Fruit fly (Drosophila melanogaster) whole organism, embryonic: ENCODE data around the gene CG1428.

Source experiments
- Aef1 ChIP-seq: fragments of 200-800 bp; sonication (Bioruptor generic); IDR thresholded peaks from 3 replicates; pipeline ENCODE4 v1.3.6; 2022; ENCODE audit warnings: missing biosample characterization, missing genetic modification characterization
- CG10147 ChIP-seq: fragments of 200-800 bp; sonication (Bioruptor generic); optimal IDR thresholded peaks from 2 replicates; lab custom pipeline; 2019; ENCODE audit warnings: missing biosample characterization, mild to moderate bottlenecking, missing genetic modification characterization, moderate library complexity
- CG11723 ChIP-seq: fragments of 200-800 bp; sonication (Bioruptor generic); optimal IDR thresholded peaks from 2 replicates; lab custom pipeline; 2017; ENCODE audit warnings: missing biosample characterization, mild to moderate bottlenecking, missing genetic modification characterization
- CG12071 ChIP-seq: fragments of 200-800 bp; sonication (Bioruptor generic); optimal IDR thresholded peaks from 3 replicates; lab custom pipeline; 2018; ENCODE audit warnings: missing biosample characterization, mild to moderate bottlenecking, missing genetic modification characterization
- CG1233 ChIP-seq: fragments of 200-800 bp; sonication (Bioruptor generic); optimal IDR thresholded peaks from 4 replicates; lab custom pipeline; 2018; ENCODE audit warnings: missing biosample characterization, mild to moderate bottlenecking, missing genetic modification characterization
- CG12942 ChIP-seq: fragments of 200-800 bp; sonication (Bioruptor generic); optimal IDR thresholded peaks from 3 replicates; lab custom pipeline; 2016; ENCODE audit warnings: missing biosample characterization, missing genetic modification characterization
- CG13624 ChIP-seq: fragments of 200-800 bp; sonication (Bioruptor generic); optimal IDR thresholded peaks from 2 replicates; lab custom pipeline; 2016; ENCODE audit warnings: missing biosample characterization, missing genetic modification characterization
- CG13775 ChIP-seq: fragments of 200-800 bp; sonication (Bioruptor generic); optimal IDR thresholded peaks from 3 replicates; lab custom pipeline; 2017; ENCODE audit warnings: missing biosample characterization, mild to moderate bottlenecking, missing genetic modification characterization
- CG14050 ChIP-seq: fragments of 200-800 bp; sonication (Bioruptor generic); IDR thresholded peaks from 3 replicates; pipeline ENCODE4 v1.3.6; 2022; ENCODE audit warnings: missing biosample characterization, missing genetic modification characterization
- CG14860 ChIP-seq: fragments of 200-800 bp; sonication (Bioruptor generic); IDR thresholded peaks from 3 replicates; pipeline ENCODE4 v1.3.6; 2022; ENCODE audit warnings: missing biosample characterization, missing genetic modification characterization; ENCODE audit not compliant: partially characterized antibody
- CG17385 ChIP-seq: fragments of 200-800 bp; sonication (Bioruptor generic); optimal IDR thresholded peaks from 3 replicates; lab custom pipeline; 2018; ENCODE audit warnings: missing biosample characterization, mild to moderate bottlenecking, missing genetic modification characterization
- CG17612 ChIP-seq: fragments of 200-800 bp; sonication (Bioruptor generic); IDR thresholded peaks from 2 replicates; pipeline ENCODE4 v1.3.6; 2022; ENCODE audit warnings: missing biosample characterization, missing genetic modification characterization
- CG18011 ChIP-seq: fragments of 200-800 bp; sonication (Bioruptor generic); optimal IDR thresholded peaks from 2 replicates; lab custom pipeline; 2017; ENCODE audit warnings: missing biosample characterization, missing genetic modification characterization, mild to moderate bottlenecking, moderate library complexity, missing genotype
- CG4328 ChIP-seq: fragments of 200-800 bp; sonication (Bioruptor generic); optimal IDR thresholded peaks from 3 replicates; lab custom pipeline; 2017; ENCODE audit warnings: missing biosample characterization, missing genetic modification reagents, missing genetic modification characterization
- CG4360 ChIP-seq: fragments of 200-800 bp; sonication (Bioruptor generic); IDR thresholded peaks from 2 replicates; pipeline ENCODE4 v1.3.6; 2022; ENCODE audit warnings: missing biosample characterization, missing genetic modification characterization
- CG4854 ChIP-seq: fragments of 200-800 bp; sonication (Bioruptor generic); optimal IDR thresholded peaks from 2 replicates; lab custom pipeline; 2016; ENCODE audit warnings: missing biosample characterization, missing genetic modification characterization, inconsistent platforms
- CG6254 ChIP-seq: fragments of 200-800 bp; sonication (Bioruptor generic); optimal IDR thresholded peaks from 3 replicates; lab custom pipeline; 2017; ENCODE audit warnings: mild to moderate bottlenecking, missing biosample characterization, missing genetic modification reagents, missing genetic modification characterization
- CG6654 ChIP-seq: fragments of 200-800 bp; sonication (Bioruptor generic); optimal IDR thresholded peaks from 2 replicates; lab custom pipeline; 2017; ENCODE audit warnings: missing biosample characterization, mild to moderate bottlenecking, missing genetic modification characterization
- CG7372 ChIP-seq: fragments of 200-800 bp; sonication (Bioruptor generic); IDR thresholded peaks from 2 replicates; pipeline ENCODE4 v1.3.6; 2022; ENCODE audit warnings: missing biosample characterization, missing genetic modification characterization
- CG7928 ChIP-seq: fragments of 200-800 bp; sonication (Bioruptor generic); optimal IDR thresholded peaks from 2 replicates; lab custom pipeline; 2017; ENCODE audit warnings: missing biosample characterization, mild to moderate bottlenecking, missing genetic modification characterization
- CG8089 ChIP-seq: fragments of 200-800 bp; sonication (Bioruptor generic); optimal IDR thresholded peaks from 3 replicates; lab custom pipeline; 2016; ENCODE audit warnings: missing biosample characterization, missing genetic modification characterization
- CG8281 ChIP-seq: fragments of 200-800 bp; sonication (Bioruptor generic); optimal IDR thresholded peaks from 2 replicates; lab custom pipeline; 2018; ENCODE audit warnings: missing biosample characterization, mild to moderate bottlenecking, missing genetic modification characterization, moderate library complexity
- CG8478 ChIP-seq: fragments of >200 bp; optimal IDR thresholded peaks from 2 replicates; lab custom pipeline; 2018
- Dad ChIP-seq: fragments of 200-800 bp; sonication (Bioruptor generic); optimal IDR thresholded peaks from 3 replicates; lab custom pipeline; 2016; ENCODE audit warnings: missing biosample characterization, missing genetic modification characterization
- Deaf1 ChIP-seq: fragments of 200-800 bp; optimal IDR thresholded peaks from 3 replicates; lab custom pipeline; 2019; ENCODE audit warnings: missing biosample characterization, mild to moderate bottlenecking, missing genetic modification characterization, moderate library complexity
- Neu2 ChIP-seq: fragments of 200-800 bp; sonication (Bioruptor generic); optimal IDR thresholded peaks from 3 replicates; lab custom pipeline; 2016; ENCODE audit warnings: missing biosample characterization, missing genetic modification characterization, borderline replicate concordance
- Oaz ChIP-seq: fragments of 200-800 bp; sonication (Bioruptor generic); IDR thresholded peaks from 2 replicates; pipeline ENCODE4 v1.3.6; 2022; ENCODE audit warnings: missing biosample characterization, missing genetic modification characterization
- Poxn ChIP-seq: fragments of 200-800 bp; sonication (Bioruptor generic); IDR thresholded peaks from 2 replicates; pipeline ENCODE4 v1.3.6; 2022; ENCODE audit warnings: missing biosample characterization, missing genetic modification characterization
- Sox102F ChIP-seq: fragments of 200-800 bp; sonication (Bioruptor generic); optimal IDR thresholded peaks from 2 replicates; lab custom pipeline; 2018; ENCODE audit warnings: missing biosample characterization, mild to moderate bottlenecking, missing genetic modification characterization, moderate library complexity
- abd-A ChIP-seq: fragments of 200-800 bp; sonication (Bioruptor generic); optimal IDR thresholded peaks from 3 replicates; lab custom pipeline; 2019; ENCODE audit warnings: missing biosample characterization, mild to moderate bottlenecking, missing genetic modification characterization, moderate library complexity
- aop ChIP-seq: fragments of 200-800 bp; sonication (Bioruptor generic); IDR thresholded peaks from 2 replicates; pipeline ENCODE4 v1.3.6; 2022; ENCODE audit warnings: missing biosample characterization, missing genetic modification characterization
- bbx ChIP-seq: fragments of 200-800 bp; sonication (Bioruptor generic); IDR thresholded peaks from 2 replicates; pipeline ENCODE4 v1.3.6; 2022; ENCODE audit warnings: missing biosample characterization, missing genetic modification characterization; ENCODE audit not compliant: partially characterized antibody
- dimm ChIP-seq: fragments of 200-800 bp; sonication (Bioruptor generic); IDR thresholded peaks from 2 replicates; pipeline ENCODE4 v1.3.6; 2022; ENCODE audit warnings: missing biosample characterization, missing genetic modification characterization
- gem ChIP-seq: fragments of 200-800 bp; sonication (Bioruptor generic); optimal IDR thresholded peaks from 2 replicates; lab custom pipeline; 2019; ENCODE audit warnings: missing biosample characterization, mild to moderate bottlenecking, missing genetic modification characterization, moderate library complexity
- her ChIP-seq: fragments of 200-800 bp; sonication (Bioruptor generic); optimal IDR thresholded peaks from 2 replicates; lab custom pipeline; 2016; ENCODE audit warnings: missing biosample characterization, missing genetic modification characterization
- ind ChIP-seq: fragments of 200-800 bp; sonication (Bioruptor generic); optimal IDR thresholded peaks from 3 replicates; lab custom pipeline; 2016; ENCODE audit warnings: missing biosample characterization, missing genetic modification characterization
- jigr1 ChIP-seq: fragments of 200-800 bp; sonication (Bioruptor generic); IDR thresholded peaks from 3 replicates; pipeline ENCODE4 v1.3.6; 2022; ENCODE audit warnings: missing biosample characterization, missing genetic modification characterization
- ken ChIP-seq: fragments of 200-800 bp; sonication (Bioruptor generic); IDR thresholded peaks from 3 replicates; pipeline ENCODE4 v1.3.6; 2022; ENCODE audit warnings: missing biosample characterization, missing genetic modification characterization
- mld ChIP-seq: fragments of 200-800 bp; sonication (Bioruptor generic); IDR thresholded peaks from 3 replicates; pipeline ENCODE4 v1.3.6; 2022; ENCODE audit warnings: missing biosample characterization, missing genetic modification characterization; ENCODE audit not compliant: partially characterized antibody
- nau ChIP-seq: fragments of 200-800 bp; sonication (Bioruptor generic); optimal IDR thresholded peaks from 3 replicates; lab custom pipeline; 2017; ENCODE audit warnings: missing biosample characterization, mild to moderate bottlenecking, missing genetic modification characterization, missing genetic modification reagents
- nerfin-2 ChIP-seq: fragments of 200-800 bp; sonication (Bioruptor generic); IDR thresholded peaks from 2 replicates; pipeline ENCODE4 v1.3.6; 2022; ENCODE audit warnings: missing biosample characterization, missing genetic modification characterization; ENCODE audit not compliant: partially characterized antibody
- nmo ChIP-seq: fragments of 200-800 bp; sonication (Bioruptor generic); optimal IDR thresholded peaks from 2 replicates; lab custom pipeline; 2018; ENCODE audit warnings: missing biosample characterization, mild to moderate bottlenecking, missing genetic modification characterization, moderate library complexity
- salm ChIP-seq: fragments of 200-800 bp; sonication (Bioruptor generic); optimal IDR thresholded peaks from 2 replicates; lab custom pipeline; 2018; ENCODE audit warnings: missing biosample characterization, mild to moderate bottlenecking, missing genetic modification characterization
- shn ChIP-seq: fragments of 200-800 bp; sonication (Bioruptor generic); optimal IDR thresholded peaks from 3 replicates; lab custom pipeline; 2016; ENCODE audit warnings: missing biosample characterization, missing genetic modification characterization
- toy ChIP-seq: fragments of 200-800 bp; sonication (Bioruptor generic); IDR thresholded peaks from 2 replicates; pipeline ENCODE4 v1.3.6; 2022; ENCODE audit warnings: missing biosample characterization, missing genetic modification characterization
- unc-4 ChIP-seq: fragments of 200-800 bp; sonication (Bioruptor generic); IDR thresholded peaks from 2 replicates; pipeline ENCODE4 v1.3.6; 2022; ENCODE audit warnings: missing biosample characterization, missing genetic modification characterization; ENCODE audit not compliant: partially characterized antibody
- vvl ChIP-seq: fragments of 200-800 bp; sonication (Bioruptor generic); IDR thresholded peaks from 2 replicates; pipeline ENCODE4 v1.3.6; 2022; ENCODE audit warnings: missing biosample characterization, missing genetic modification characterization
- yki ChIP-seq: fragments of >200 bp; optimal IDR thresholded peaks from 3 replicates; lab custom pipeline; 2018

The CG1428 gene

dm6 chr2L:21867040-21867981, 38.8 kb upstream of the CG1428 start (continued):
- no peak for TF ChIP-seq yki (lab: Kevin White, UChicago)
- TF ChIP-seq Aef1 (GFP tag; lab: Robert Waterston, UW): peak; percentile 82
- TF ChIP-seq shn (GFP tag; lab: Kevin White, UChicago): peak; percentile 88
- peak; percentile 72 for TF ChIP-seq toy (GFP tag; lab: Robert Waterston, UW)
- TF ChIP-seq Sox102F: peak; percentile 96
- peak; percentile 96 for TF ChIP-seq nmo (GFP tag; lab: Kevin White, UChicago)
- TF ChIP-seq CG8478: no peak
- peak; percentile 85 for TF ChIP-seq CG6254 (GFP tag; lab: Kevin White, UChicago)
- TF ChIP-seq CG13775 (GFP tag; lab: Kevin White, UChicago): peak; percentile 81
- TF ChIP-seq CG1233: peak; percentile 85
- peak; percentile 54 for TF ChIP-seq CG18011 (GFP tag; lab: Kevin White, UChicago)
- TF ChIP-seq CG14860: no peak
- peak; percentile 88 for TF ChIP-seq CG4854 (GFP tag; lab: Kevin White, UChicago)
- peak; percentile 95 for TF ChIP-seq gem (tag; lab: Kevin White, UChicago)
- TF ChIP-seq jigr1 (GFP tag; lab: Robert Waterston, UW): peak; percentile 84; the same call in 2 of the 3 replicates
- TF ChIP-seq bbx: no peak
- peak; percentile 91 for TF ChIP-seq CG13624
- peak; percentile 95 for TF ChIP-seq ken
- peak; percentile 88 for TF ChIP-seq her (GFP tag; lab: Kevin White, UChicago)
- peak; percentile 67; the same call in 1 of the 2 replicates for TF ChIP-seq Poxn (GFP tag; lab: Robert Waterston, UW)
- TF ChIP-seq CG8089 (GFP tag; lab: Kevin White, UChicago): peak; percentile 88
- peak; percentile 96 for TF ChIP-seq ind
- TF ChIP-seq CG6654 (GFP tag; lab: Kevin White, UChicago): peak; percentile 75
- TF ChIP-seq CG4360 (GFP tag; lab: Robert Waterston, UW): peak; percentile 54; the same call in 1 of the 2 replicates
- peak; percentile 85 for TF ChIP-seq CG10147 (GFP tag; lab: Kevin White, UChicago)
- TF ChIP-seq nau (GFP tag; lab: Kevin White, UChicago): peak; percentile 79
- no peak for TF ChIP-seq mld (GFP tag; lab: Robert Waterston, UW)
- peak; percentile 85 for TF ChIP-seq CG17385 (GFP tag; lab: Kevin White, UChicago)
- no peak for TF ChIP-seq nerfin-2
- TF ChIP-seq CG7928 (GFP tag; lab: Kevin White, UChicago): peak; percentile 58
- peak; percentile 65; the same call in 1 of the 2 replicates for TF ChIP-seq aop (GFP tag; lab: Robert Waterston, UW)
- no peak for TF ChIP-seq unc-4 (GFP tag; lab: Robert Waterston, UW)
- TF ChIP-seq CG8281: peak; percentile 71
- TF ChIP-seq abd-A (tag; lab: Kevin White, UChicago): peak; percentile 98
- TF ChIP-seq CG11723 (GFP tag; lab: Kevin White, UChicago): peak; percentile 81
- TF ChIP-seq CG12071 (GFP tag; lab: Kevin White, UChicago): peak; percentile 89
- TF ChIP-seq CG17612 (GFP tag; lab: Robert Waterston, UW): peak; percentile 71; the same call in 1 of the 2 replicates
- peak; percentile 76 for TF ChIP-seq Oaz (GFP tag; lab: Robert Waterston, UW)
- TF ChIP-seq Deaf1 (tag; lab: Kevin White, UChicago): peak; percentile 47
- TF ChIP-seq CG7372 (GFP tag; lab: Robert Waterston, UW): peak; percentile 79
- peak; percentile 89 for TF ChIP-seq Dad (GFP tag; lab: Kevin White, UChicago)
- TF ChIP-seq vvl (GFP tag; lab: Robert Waterston, UW): peak; percentile 96
- TF ChIP-seq salm (tag; lab: Kevin White, UChicago): peak; percentile 49
- peak; percentile 86 for TF ChIP-seq CG14050 (GFP tag; lab: Robert Waterston, UW)
- peak; percentile 89 for TF ChIP-seq CG12942 (GFP tag; lab: Kevin White, UChicago)
- no peak for TF ChIP-seq CG4328
- peak; percentile 46 for TF ChIP-seq Neu2
- TF ChIP-seq dimm (GFP tag; lab: Robert Waterston, UW): peak; percentile 81
